Fruit fly (Drosophila melanogaster) whole organism, embryonic: Measurements from ENCODE around the gene CG12728.
A peak's percentile ranks its signal among the peaks of the same experiment; 100 is the strongest.

Experiments used
- Aef1 ChIP-seq: fragments of 200-800 bp; sonication (Bioruptor generic); IDR thresholded peaks from 3 replicates; pipeline ENCODE4 v1.3.6; 2022; ENCODE audit warnings: missing biosample characterization, missing genetic modification characterization
- BtbVII ChIP-seq: fragments of 200-800 bp; sonication (Bioruptor generic); optimal IDR thresholded peaks from 3 replicates; lab custom pipeline; 2017; ENCODE audit warnings: missing biosample characterization, mild to moderate bottlenecking, missing genetic modification characterization
- CG11247 ChIP-seq: fragments of 200-800 bp; sonication (Bioruptor generic); IDR thresholded peaks from 2 replicates; pipeline ENCODE4 v1.3.6; 2022; ENCODE audit warnings: missing biosample characterization, missing genetic modification characterization
- CG11560 ChIP-seq: fragments of 200-800 bp; sonication (Bioruptor generic); IDR thresholded peaks from 3 replicates; pipeline ENCODE4 v1.3.6; 2022; ENCODE audit warnings: missing biosample characterization, missing genetic modification characterization
- CG1529 ChIP-seq: fragments of 200-800 bp; sonication (Bioruptor generic); optimal IDR thresholded peaks from 3 replicates; lab custom pipeline; 2018; ENCODE audit warnings: missing biosample characterization, missing genetic modification characterization
- CG15696 ChIP-seq: fragments of 200-800 bp; sonication (Bioruptor generic); optimal IDR thresholded peaks from 2 replicates; lab custom pipeline; 2019; ENCODE audit warnings: missing biosample characterization, mild to moderate bottlenecking, missing genetic modification characterization, moderate library complexity
- CG1603 ChIP-seq: fragments of 200-800 bp; sonication (Bioruptor generic); optimal IDR thresholded peaks from 2 replicates; lab custom pipeline; 2019; ENCODE audit warnings: missing biosample characterization, mild to moderate bottlenecking, missing genetic modification characterization, moderate library complexity
- CG16813 ChIP-seq: fragments of 200-800 bp; sonication (Bioruptor generic); IDR thresholded peaks from 3 replicates; pipeline ENCODE4 v1.3.6; 2022; ENCODE audit warnings: missing biosample characterization, missing genetic modification characterization; ENCODE audit not compliant: partially characterized antibody
- CG16815 ChIP-seq: fragments of 200-800 bp; sonication (Bioruptor generic); optimal IDR thresholded peaks from 3 replicates; lab custom pipeline; 2017; ENCODE audit warnings: missing biosample characterization, mild to moderate bottlenecking, missing genetic modification characterization
- CG2875 ChIP-seq: fragments of 200-800 bp; sonication (Bioruptor generic); optimal IDR thresholded peaks from 2 replicates; lab custom pipeline; 2017; ENCODE audit warnings: missing biosample characterization, mild to moderate bottlenecking, missing genetic modification characterization, missing genetic modification reagents
- CG31441 ChIP-seq: fragments of 200-800 bp; sonication (Bioruptor generic); IDR thresholded peaks from 2 replicates; pipeline ENCODE4 v1.3.6; 2022; ENCODE audit warnings: missing biosample characterization, missing genetic modification characterization
- CG34422 ChIP-seq: fragments of 200-800 bp; sonication (Bioruptor generic); IDR thresholded peaks from 3 replicates; pipeline ENCODE4 v1.3.6; 2022; ENCODE audit warnings: missing biosample characterization, missing genetic modification characterization
- CG42726 ChIP-seq: fragments of 200-800 bp; sonication (Bioruptor generic); IDR thresholded peaks from 2 replicates; pipeline ENCODE4 v1.3.6; 2022; ENCODE audit warnings: missing biosample characterization, missing genetic modification characterization; ENCODE audit not compliant: partially characterized antibody
- CG4404 ChIP-seq: fragments of 200-800 bp; sonication (Bioruptor generic); IDR thresholded peaks from 2 replicates; pipeline ENCODE4 v1.3.6; 2022; ENCODE audit warnings: missing biosample characterization, missing genetic modification characterization
- CG6854 ChIP-seq: fragments of 200-800 bp; sonication (Bioruptor generic); optimal IDR thresholded peaks from 3 replicates; lab custom pipeline; 2017; ENCODE audit warnings: missing biosample characterization, mild to moderate bottlenecking, missing genetic modification characterization
- CG9817 ChIP-seq: fragments of 200-800 bp; sonication (Bioruptor generic); optimal IDR thresholded peaks from 2 replicates; lab custom pipeline; 2018; ENCODE audit warnings: missing biosample characterization, mild to moderate bottlenecking, missing genetic modification characterization, moderate library complexity
- CrebB ChIP-seq: fragments of 200-800 bp; sonication (Bioruptor generic); optimal IDR thresholded peaks from 3 replicates; lab custom pipeline; 2018; ENCODE audit warnings: missing biosample characterization, mild to moderate bottlenecking, missing genetic modification characterization
- ERR ChIP-seq: fragments of 200-800 bp; sonication (Bioruptor generic); optimal IDR thresholded peaks from 2 replicates; lab custom pipeline; 2016; ENCODE audit warnings: missing biosample characterization, missing genetic modification characterization
- Fer3 ChIP-seq: fragments of 200-800 bp; sonication (Bioruptor generic); optimal IDR thresholded peaks from 2 replicates; lab custom pipeline; 2018; ENCODE audit warnings: missing biosample characterization, mild to moderate bottlenecking, missing genetic modification characterization, moderate library complexity
- HmgD ChIP-seq: fragments of 200-800 bp; sonication (Bioruptor generic); optimal IDR thresholded peaks from 3 replicates; lab custom pipeline; 2016; ENCODE audit warnings: missing biosample characterization, missing genetic modification characterization
- Hr39 ChIP-seq: fragments of >200 bp; optimal IDR thresholded peaks from 2 replicates; lab custom pipeline; 2017
- MBD-R2 ChIP-seq: fragments of 200-800 bp; sonication (Bioruptor generic); IDR thresholded peaks from 2 replicates; pipeline ENCODE4 v1.3.6; 2022; ENCODE audit warnings: missing biosample characterization, missing genetic modification characterization
- Oaz ChIP-seq: fragments of 200-800 bp; sonication (Bioruptor generic); IDR thresholded peaks from 2 replicates; pipeline ENCODE4 v1.3.6; 2022; ENCODE audit warnings: missing biosample characterization, missing genetic modification characterization
- ash1 ChIP-seq: fragments of 200-800 bp; sonication (Bioruptor generic); optimal IDR thresholded peaks from 2 replicates; lab custom pipeline; 2018; ENCODE audit warnings: missing biosample characterization, mild to moderate bottlenecking, missing genetic modification characterization
- br ChIP-seq: fragments of >200 bp; optimal IDR thresholded peaks from 2 replicates; lab custom pipeline; 2017
- btn ChIP-seq: fragments of 200-800 bp; sonication (Bioruptor generic); optimal IDR thresholded peaks from 2 replicates; lab custom pipeline; 2016; ENCODE audit warnings: missing biosample characterization, missing genetic modification characterization
- cato ChIP-seq: fragments of 200-800 bp; sonication (Bioruptor generic); optimal IDR thresholded peaks from 2 replicates; lab custom pipeline; 2016; ENCODE audit warnings: missing biosample characterization, missing genetic modification characterization, borderline replicate concordance
- chn ChIP-seq: fragments of 200-800 bp; sonication (Bioruptor generic); optimal IDR thresholded peaks from 2 replicates; lab custom pipeline; 2016; ENCODE audit warnings: missing biosample characterization, missing genetic modification characterization
- crp ChIP-seq, 2 experiments: fragments of 200-800 bp; sonication (Bioruptor generic); optimal IDR thresholded peaks; 2 replicates in 1 of 2; 3 replicates in 1 of 2; lab custom pipeline; 2017; ENCODE audit warnings: missing biosample characterization in 2 of 2, missing genetic modification characterization in 2 of 2, mild to moderate bottlenecking in 1 of 2, moderate library complexity in 1 of 2
- danr ChIP-seq: fragments of 200-800 bp; sonication (Bioruptor generic); IDR thresholded peaks from 2 replicates; pipeline ENCODE4 v1.3.6; 2022; ENCODE audit warnings: missing biosample characterization, missing genetic modification characterization
- dysf ChIP-seq: fragments of 200-800 bp; sonication (Bioruptor generic); IDR thresholded peaks from 3 replicates; pipeline ENCODE4 v1.3.6; 2022; ENCODE audit warnings: missing biosample characterization, missing genetic modification characterization
- ftz-f1 ChIP-seq: fragments of 200-800 bp; sonication (Bioruptor generic); optimal IDR thresholded peaks from 2 replicates; lab custom pipeline; 2016; ENCODE audit warnings: missing biosample characterization, missing genetic modification characterization
- her ChIP-seq: fragments of 200-800 bp; sonication (Bioruptor generic); optimal IDR thresholded peaks from 2 replicates; lab custom pipeline; 2016; ENCODE audit warnings: missing biosample characterization, missing genetic modification characterization
- jumu ChIP-seq: fragments of 200-800 bp; sonication (Bioruptor generic); optimal IDR thresholded peaks from 3 replicates; lab custom pipeline; 2016; ENCODE audit warnings: missing biosample characterization, missing genetic modification characterization
- kay ChIP-seq: fragments of 200-800 bp; sonication (Bioruptor generic); optimal IDR thresholded peaks from 2 replicates; lab custom pipeline; 2016; ENCODE audit warnings: missing biosample characterization, missing genetic modification characterization
- ken ChIP-seq: fragments of 200-800 bp; sonication (Bioruptor generic); IDR thresholded peaks from 3 replicates; pipeline ENCODE4 v1.3.6; 2022; ENCODE audit warnings: missing biosample characterization, missing genetic modification characterization
- klu ChIP-seq: fragments of 200-800 bp; sonication (Bioruptor generic); IDR thresholded peaks from 2 replicates; pipeline ENCODE4 v1.3.6; 2022; ENCODE audit warnings: missing biosample characterization, missing genetic modification characterization
- knrl ChIP-seq: fragments of 200-800 bp; sonication (Bioruptor generic); IDR thresholded peaks from 3 replicates; pipeline ENCODE4 v1.3.6; 2022; ENCODE audit warnings: missing biosample characterization, missing genetic modification characterization; ENCODE audit not compliant: partially characterized antibody
- lbe ChIP-seq: fragments of 200-800 bp; sonication (Bioruptor generic); optimal IDR thresholded peaks from 2 replicates; lab custom pipeline; 2016; ENCODE audit warnings: missing biosample characterization, mild to moderate bottlenecking, missing genetic modification characterization
- lov ChIP-seq, 2 experiments: fragments of 200-800 bp in 1 of 2; fragments of >200 bp in 1 of 2; sonication (Bioruptor generic) in 1 of 2; IDR thresholded peaks in 1 of 2; optimal IDR thresholded peaks in 1 of 2; 2 replicates in 1 of 2; 3 replicates in 1 of 2; pipeline versions ENCODE4 v1.3.6 to Lab custom; 2017 to 2022; ENCODE audit warnings: missing biosample characterization in 1 of 2, missing genetic modification characterization in 1 of 2
- luna ChIP-seq: fragments of 200-800 bp; sonication (Bioruptor generic); optimal IDR thresholded peaks from 2 replicates; lab custom pipeline; 2016; ENCODE audit warnings: missing biosample characterization, missing genetic modification characterization
- mirr ChIP-seq: fragments of 200-800 bp; sonication (Bioruptor generic); optimal IDR thresholded peaks from 3 replicates; lab custom pipeline; 2018; ENCODE audit warnings: missing biosample characterization, mild to moderate bottlenecking, missing genetic modification characterization
- oc ChIP-seq: fragments of 200-800 bp; sonication (Bioruptor generic); optimal IDR thresholded peaks from 2 replicates; lab custom pipeline; 2018; ENCODE audit warnings: missing biosample characterization, mild to moderate bottlenecking, missing genetic modification characterization, moderate library complexity
- pb ChIP-seq: fragments of 200-800 bp; sonication (Bioruptor generic); optimal IDR thresholded peaks from 3 replicates; lab custom pipeline; 2016; ENCODE audit warnings: missing biosample characterization, missing genetic modification characterization
- sd ChIP-seq: fragments of 200-800 bp; sonication (Bioruptor generic); optimal IDR thresholded peaks from 3 replicates; lab custom pipeline; 2018; ENCODE audit warnings: missing biosample characterization, mild to moderate bottlenecking, missing genetic modification characterization, moderate library complexity
- sisA ChIP-seq: fragments of 200-800 bp; sonication (Bioruptor generic); IDR thresholded peaks from 2 replicates; pipeline ENCODE4 v1.3.6; 2022; ENCODE audit warnings: missing biosample characterization, missing genetic modification characterization
- trem ChIP-seq: fragments of 200-800 bp; optimal IDR thresholded peaks from 3 replicates; lab custom pipeline; 2019; ENCODE audit warnings: missing biosample characterization, mild to moderate bottlenecking, missing genetic modification characterization, moderate library complexity
- usp ChIP-seq: fragments of >200 bp; optimal IDR thresholded peaks from 2 replicates; lab custom pipeline; 2017; ENCODE audit warnings: missing biosample characterization, missing genetic modification characterization
- vvl ChIP-seq: fragments of 200-800 bp; sonication (Bioruptor generic); IDR thresholded peaks from 2 replicates; pipeline ENCODE4 v1.3.6; 2022; ENCODE audit warnings: missing biosample characterization, missing genetic modification characterization
- yki ChIP-seq: fragments of >200 bp; optimal IDR thresholded peaks from 3 replicates; lab custom pipeline; 2018

CG12728 gene

DNA sequence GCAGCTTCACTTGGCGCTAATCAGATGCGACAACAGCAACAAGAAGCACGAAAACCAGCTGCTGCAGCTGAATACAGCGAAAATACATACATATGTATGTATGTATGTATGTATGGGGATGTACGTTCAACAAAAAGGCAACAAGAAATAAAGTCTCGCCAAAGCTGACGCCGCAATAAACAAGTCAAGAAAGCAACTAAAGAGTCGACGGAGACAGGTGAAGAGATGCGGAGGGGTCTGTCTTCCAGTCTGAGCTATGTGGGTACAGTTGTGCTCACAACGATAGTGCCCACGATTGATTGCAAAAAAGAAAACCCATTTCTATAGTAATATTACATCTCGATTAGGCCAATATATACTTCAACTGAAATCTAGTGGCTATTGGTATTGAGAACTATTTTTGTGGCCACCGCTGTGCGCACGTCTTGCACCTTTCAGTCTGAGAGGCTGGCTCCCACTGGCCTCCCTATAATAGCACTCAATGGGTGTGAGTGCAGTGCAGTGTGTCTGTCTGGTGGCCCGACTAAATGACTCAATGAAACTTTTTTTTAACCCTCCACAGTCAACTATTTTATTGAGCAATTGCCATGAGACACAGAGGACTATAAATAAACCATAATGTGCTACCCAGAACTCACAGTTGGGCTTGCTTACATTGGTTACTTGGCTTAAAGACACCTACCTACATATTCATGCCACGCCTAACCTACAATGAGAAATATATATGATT lies 46.4 kb upstream of the CG12728 start (continued):
- TF ChIP-seq pb: peak; percentile 84
- peak; percentile 91 for TF ChIP-seq CG2875 (GFP tag; lab: Kevin White, UChicago)
- TF ChIP-seq luna (GFP tag; lab: Kevin White, UChicago): no peak
- peak; percentile 91 for TF ChIP-seq jumu
- TF ChIP-seq br (lab: Kevin White, UChicago): no peak
- TF ChIP-seq ftz-f1 (GFP tag; lab: Kevin White, UChicago): no peak
- peak; percentile 88 for TF ChIP-seq chn
- TF ChIP-seq CG6854 (GFP tag; lab: Kevin White, UChicago): peak; percentile 75
- peak; percentile 78 for TF ChIP-seq CG4404 (GFP tag; lab: Robert Waterston, UW)
- TF ChIP-seq vvl (GFP tag; lab: Robert Waterston, UW): peak; percentile 97
- TF ChIP-seq lov (optimal IDR thresholded peaks at IDR 0.05; lab: Kevin White, UChicago): no peak
- TF ChIP-seq lov (GFP tag; IDR thresholded peaks at IDR 0.05; lab: Robert Waterston, UW): peak; percentile 95
- TF ChIP-seq Fer3 (tag; lab: Kevin White, UChicago): peak; percentile 80
- TF ChIP-seq MBD-R2 (GFP tag; lab: Robert Waterston, UW): peak; percentile 71; the same call in 1 of the 2 replicates
- no peak for TF ChIP-seq mirr (GFP tag; lab: Kevin White, UChicago)
- peak; percentile 75 for TF ChIP-seq CG9817 (tag; lab: Kevin White, UChicago)
- TF ChIP-seq CG11247: peak; percentile 84
- no peak for TF ChIP-seq CG16813 (GFP tag; lab: Robert Waterston, UW)
- peak; percentile 96 for TF ChIP-seq sisA (GFP tag; lab: Robert Waterston, UW)
- peak; percentile 74 for TF ChIP-seq klu
- no peak for TF ChIP-seq Hr39 (lab: Kevin White, UChicago)
- TF ChIP-seq usp (GFP tag; lab: Kevin White, UChicago): no peak
- peak; percentile 81 for TF ChIP-seq CG16815
- peak; percentile 67 for TF ChIP-seq sd (tag; lab: Kevin White, UChicago)
- peak in 1 of 2 experiments; percentile 44 for TF ChIP-seq crp (GFP tag; optimal IDR thresholded peaks at IDR 0.05; lab: Kevin White, UChicago)
- TF ChIP-seq Aef1: peak; percentile 86
- peak; percentile 82 for TF ChIP-seq BtbVII (GFP tag; lab: Kevin White, UChicago)
- no peak for TF ChIP-seq knrl (GFP tag; lab: Robert Waterston, UW)
- TF ChIP-seq CG1529 (GFP tag; lab: Kevin White, UChicago): peak; percentile 92
- TF ChIP-seq CG34422: peak; percentile 94
- TF ChIP-seq oc (tag; lab: Kevin White, UChicago): peak; percentile 93
- peak; percentile 94 for TF ChIP-seq dysf (GFP tag; lab: Robert Waterston, UW)
- TF ChIP-seq CG42726 (GFP tag; lab: Robert Waterston, UW): no peak
- TF ChIP-seq btn: peak; percentile 82
- peak; percentile 75 for TF ChIP-seq trem (tag; lab: Kevin White, UChicago)
- TF ChIP-seq HmgD (GFP tag; lab: Kevin White, UChicago): peak; percentile 77
- peak; percentile 94 for TF ChIP-seq CG31441 (GFP tag; lab: Robert Waterston, UW)
- TF ChIP-seq CG1603 (tag; lab: Kevin White, UChicago): peak; percentile 96
- peak; percentile 74 for TF ChIP-seq kay (GFP tag; lab: Kevin White, UChicago)
- TF ChIP-seq Oaz (GFP tag; lab: Robert Waterston, UW): peak; percentile 74; the same call in 1 of the 2 replicates
- TF ChIP-seq ERR (GFP tag; lab: Kevin White, UChicago): peak; percentile 81
- no peak for TF ChIP-seq yki (lab: Kevin White, UChicago)
- peak; percentile 79 for TF ChIP-seq cato (GFP tag; lab: Kevin White, UChicago)
- peak; percentile 84 for TF ChIP-seq CrebB (tag; lab: Kevin White, UChicago)
- TF ChIP-seq danr: peak; percentile 75
- peak; percentile 15 for TF ChIP-seq CG15696 (tag; lab: Kevin White, UChicago)
- peak; percentile 23 for TF ChIP-seq ash1 (GFP tag; lab: Kevin White, UChicago)
- TF ChIP-seq ken (GFP tag; lab: Robert Waterston, UW): peak; percentile 95
- TF ChIP-seq CG11560 (tag; lab: Robert Waterston, UW): peak; percentile 80
- TF ChIP-seq lbe (GFP tag; lab: Kevin White, UChicago): peak; percentile 90
- TF ChIP-seq her: peak; percentile 76
